Worm (Caenorhabditis elegans) whole organism, L1 larva: Measurements from ENCODE around the gene H13N06.7.

Experiments
- C34B4.2 ChIP-seq: sonication (generic microtip); optimal IDR thresholded peaks from 2 replicates; lab custom pipeline; 2017; ENCODE audit warnings: mild to moderate bottlenecking, missing genetic modification characterization, missing compliant biosample characterization
- aha-1 ChIP-seq: fragments of 150-350 bp; optimal IDR thresholded peaks from 2 replicates; lab custom pipeline; 2014; ENCODE audit warnings: missing biosample characterization, missing genetic modification characterization
- ama-1 ChIP-seq: fragments of 150-350 bp; optimal IDR thresholded peaks from 2 replicates; lab custom pipeline; 2014
- blmp-1 ChIP-seq: fragments of 150-350 bp; optimal IDR thresholded peaks from 2 replicates; lab custom pipeline; 2014; ENCODE audit warnings: missing biosample characterization, missing genetic modification characterization
- ceh-82 ChIP-seq, 3 experiments: fragments of 150-350 bp in 1 of 3; sonication (generic microtip) in 2 of 3; optimal IDR thresholded peaks; 2 replicates each; lab custom pipeline; 2014 to 2017; ENCODE audit warnings: missing biosample characterization in 3 of 3, missing genetic modification characterization in 3 of 3
- ceh-90 ChIP-seq: sonication (generic microtip); optimal IDR thresholded peaks from 2 replicates; lab custom pipeline; 2016; ENCODE audit warnings: missing genetic modification characterization, missing compliant biosample characterization
- ces-1 ChIP-seq: fragments of 150-350 bp; optimal IDR thresholded peaks from 2 replicates; lab custom pipeline; 2014; ENCODE audit warnings: missing biosample characterization, missing genetic modification reagents, missing genetic modification characterization
- dpl-1 ChIP-seq, 3 experiments: fragments of 150-350 bp in 2 of 3; sonication (generic microtip) in 1 of 3; optimal IDR thresholded peaks; 2 replicates each; lab custom pipeline; 2014 to 2017; ENCODE audit warnings: missing biosample characterization in 3 of 3, missing genetic modification characterization in 3 of 3, missing genetic modification reagents in 3 of 3
- dsc-1 ChIP-seq: sonication (generic microtip); optimal IDR thresholded peaks from 2 replicates; lab custom pipeline; 2016; ENCODE audit warnings: mild to moderate bottlenecking, missing genetic modification characterization, missing compliant biosample characterization
- efl-1 ChIP-seq, 4 experiments: fragments of 150-350 bp; optimal IDR thresholded peaks in 3 of 4; peaks in 1 of 4; 1 replicate in 1 of 4; 2 replicates in 3 of 4; lab custom pipeline; 2014; ENCODE audit warnings: missing biosample characterization in 2 of 4, missing genetic modification characterization in 2 of 4, missing genetic modification reagents in 2 of 4
- elt-2 ChIP-seq: sonication (generic microtip); optimal IDR thresholded peaks from 2 replicates; lab custom pipeline; 2016; ENCODE audit warnings: missing genetic modification characterization, mild to moderate bottlenecking, inconsistent platforms, missing compliant biosample characterization, missing genetic modification reagents
- elt-3 ChIP-seq, 6 experiments: fragments of 150-350 bp in 1 of 6; sonication (generic microtip); optimal IDR thresholded peaks; 2 replicates each; lab custom pipeline; 2017 to 2018; ENCODE audit warnings: missing biosample characterization in 6 of 6, missing genetic modification characterization in 6 of 6, inconsistent platforms in 1 of 6
- ets-5 ChIP-seq: fragments of 200-800 bp; sonication (Bioruptor generic); IDR thresholded peaks from 2 replicates; pipeline ENCODE4 v1.3.6; 2022; ENCODE audit warnings: missing genetic modification characterization, missing compliant biosample characterization
- fkh-10 ChIP-seq: sonication (generic microtip); optimal IDR thresholded peaks from 2 replicates; lab custom pipeline; 2017; ENCODE audit warnings: missing biosample characterization, missing genetic modification reagents, missing genetic modification characterization
- fkh-8 ChIP-seq: sonication (generic microtip); optimal IDR thresholded peaks from 2 replicates; lab custom pipeline; 2016; ENCODE audit warnings: mild to moderate bottlenecking, missing genetic modification characterization, missing compliant biosample characterization
- grh-1 ChIP-seq: fragments of 200-800 bp; sonication (Bioruptor generic); IDR thresholded peaks from 2 replicates; pipeline ENCODE4 v1.3.6; 2022; ENCODE audit warnings: missing genetic modification reagents, missing genetic modification characterization, missing compliant biosample characterization
- irx-1 ChIP-seq: sonication (generic microtip); optimal IDR thresholded peaks from 2 replicates; lab custom pipeline; 2016; ENCODE audit warnings: missing genetic modification characterization, missing compliant biosample characterization
- isw-1 ChIP-seq: fragments of 200-800 bp; sonication (Bioruptor generic); IDR thresholded peaks from 2 replicates; pipeline ENCODE4 v1.3.6; 2022; ENCODE audit warnings: missing genetic modification characterization, missing compliant biosample characterization
- jun-1 ChIP-seq: fragments of 150-350 bp; optimal IDR thresholded peaks from 2 replicates; lab custom pipeline; 2014; ENCODE audit warnings: missing biosample characterization, missing genetic modification reagents, missing genetic modification characterization
- lin-13 ChIP-seq: fragments of 150-350 bp; optimal IDR thresholded peaks from 2 replicates; lab custom pipeline; 2014; ENCODE audit warnings: missing biosample characterization, missing genetic modification reagents, missing genetic modification characterization
- lin-14 ChIP-seq: fragments of 200-800 bp; sonication (Bioruptor generic); optimal IDR thresholded peaks from 2 replicates; lab custom pipeline; 2018; ENCODE audit warnings: mild to moderate bottlenecking, missing genetic modification characterization, moderate library complexity, missing compliant biosample characterization
- lin-35 ChIP-seq, 2 experiments: fragments of 150-350 bp; optimal IDR thresholded peaks; 2 replicates each; lab custom pipeline; 2014; ENCODE audit warnings: missing biosample characterization in 2 of 2, missing genetic modification characterization in 2 of 2, missing genetic modification reagents in 2 of 2
- lin-39 ChIP-seq: fragments of 150-350 bp; optimal IDR thresholded peaks from 2 replicates; lab custom pipeline; 2014; ENCODE audit warnings: missing biosample characterization, missing genetic modification reagents, missing genetic modification characterization
- lir-3 ChIP-seq: sonication (generic microtip); optimal IDR thresholded peaks from 2 replicates; lab custom pipeline; 2016; ENCODE audit warnings: mild to moderate bottlenecking, missing genetic modification characterization, moderate library complexity, missing compliant biosample characterization; ENCODE audit not compliant: poor library complexity
- lsy-2 ChIP-seq, 2 experiments: fragments of 150-350 bp; optimal IDR thresholded peaks; 2 replicates each; lab custom pipeline; 2014; ENCODE audit warnings: missing biosample characterization in 2 of 2, missing genetic modification characterization in 2 of 2
- mdl-1 ChIP-seq, 2 experiments: fragments of 150-350 bp; optimal IDR thresholded peaks; 2 replicates each; lab custom pipeline; 2014 to 2017; ENCODE audit warnings: missing biosample characterization in 2 of 2, missing genetic modification characterization in 2 of 2, inconsistent platforms in 1 of 2
- nhr-11 ChIP-seq: fragments of 150-350 bp; optimal IDR thresholded peaks from 2 replicates; lab custom pipeline; 2014; ENCODE audit warnings: missing biosample characterization, missing genetic modification characterization
- nhr-19 ChIP-seq: fragments of 200-800 bp; sonication (Bioruptor generic); conservative IDR thresholded peaks from 2 replicates; pipeline ENCODE4 v1.3.6; 2022; ENCODE audit warnings: missing genetic modification characterization, missing compliant biosample characterization
- nhr-20 ChIP-seq: sonication (generic microtip); optimal IDR thresholded peaks from 2 replicates; lab custom pipeline; 2016; ENCODE audit warnings: mild to moderate bottlenecking, missing genetic modification characterization, missing compliant biosample characterization
- nhr-28 ChIP-seq: fragments of 150-350 bp; optimal IDR thresholded peaks from 2 replicates; lab custom pipeline; 2014; ENCODE audit warnings: missing biosample characterization, missing genetic modification characterization
- nhr-47 ChIP-seq: sonication (generic microtip); optimal IDR thresholded peaks from 2 replicates; lab custom pipeline; 2016; ENCODE audit warnings: mild to moderate bottlenecking, missing genetic modification characterization, moderate library complexity, missing compliant biosample characterization
- nhr-71 ChIP-seq: sonication (generic microtip); optimal IDR thresholded peaks from 2 replicates; lab custom pipeline; 2016; ENCODE audit warnings: mild to moderate bottlenecking, missing genetic modification characterization, moderate library complexity, missing compliant biosample characterization
- nhr-77 ChIP-seq: fragments of 150-350 bp; optimal IDR thresholded peaks from 2 replicates; lab custom pipeline; 2014; ENCODE audit warnings: missing biosample characterization, missing genetic modification characterization
- nhr-84 ChIP-seq: sonication (generic microtip); optimal IDR thresholded peaks from 2 replicates; lab custom pipeline; 2017; ENCODE audit warnings: missing biosample characterization, missing genetic modification characterization
- nhr-85 ChIP-seq: sonication (generic microtip); peaks from one replicate; lab custom pipeline; 2016; ENCODE audit warnings: missing genetic modification characterization, inconsistent platforms, missing compliant biosample characterization
- nhr-90 ChIP-seq: sonication (generic microtip); optimal IDR thresholded peaks from 2 replicates; lab custom pipeline; 2016; ENCODE audit warnings: mild to moderate bottlenecking, missing genetic modification characterization, missing compliant biosample characterization; ENCODE audit not compliant: poor library complexity
- rnt-1 ChIP-seq: sonication (generic microtip); optimal IDR thresholded peaks from 2 replicates; lab custom pipeline; 2016; ENCODE audit warnings: mild to moderate bottlenecking, missing genetic modification characterization, moderate library complexity, missing compliant biosample characterization
- skn-1 ChIP-seq: fragments of 150-350 bp; optimal IDR thresholded peaks from 2 replicates; lab custom pipeline; 2014; ENCODE audit warnings: missing biosample characterization, missing genetic modification characterization
- snu-23 ChIP-seq: sonication (generic microtip); optimal IDR thresholded peaks from 2 replicates; lab custom pipeline; 2016; ENCODE audit warnings: missing genetic modification characterization, missing compliant biosample characterization
- sptf-1 ChIP-seq: fragments of 150-350 bp; optimal IDR thresholded peaks from 2 replicates; lab custom pipeline; 2014; ENCODE audit warnings: missing biosample characterization, missing genetic modification characterization
- sup-37 ChIP-seq: fragments of 200-800 bp; sonication (Bioruptor generic); optimal IDR thresholded peaks from 2 replicates; lab custom pipeline; 2018; ENCODE audit warnings: mild to moderate bottlenecking, missing genetic modification characterization, missing compliant biosample characterization
- swsn-7 ChIP-seq: sonication (generic microtip); optimal IDR thresholded peaks from 2 replicates; lab custom pipeline; 2016; ENCODE audit warnings: missing genetic modification characterization, missing compliant biosample characterization
- unc-86 ChIP-seq: sonication (generic microtip); optimal IDR thresholded peaks from 2 replicates; lab custom pipeline; 2016; ENCODE audit warnings: missing genetic modification characterization, missing compliant biosample characterization
- unc-98 ChIP-seq: fragments of 200-800 bp; sonication (Bioruptor generic); IDR thresholded peaks from 2 replicates; pipeline ENCODE4 v1.3.6; 2022; ENCODE audit warnings: missing genetic modification characterization, missing compliant biosample characterization
- zip-4 ChIP-seq: fragments of 200-800 bp; sonication (Bioruptor generic); optimal IDR thresholded peaks from 2 replicates; lab custom pipeline; 2018; ENCODE audit warnings: mild to moderate bottlenecking, missing genetic modification characterization, moderate library complexity, missing compliant biosample characterization
- ztf-11 ChIP-seq, 2 experiments: sonication (generic microtip); optimal IDR thresholded peaks; 2 replicates each; lab custom pipeline; 2016 to 2017; ENCODE audit warnings: missing genetic modification characterization in 2 of 2, missing biosample characterization in 1 of 2, missing compliant biosample characterization in 1 of 2
- ztf-4 ChIP-seq: fragments of 150-350 bp; optimal IDR thresholded peaks from 2 replicates; lab custom pipeline; 2014; ENCODE audit warnings: missing biosample characterization, missing genetic modification characterization

Gene H13N06.7

ce11 chrX:15487806-15488205, 15.1 kb upstream of the H13N06.7 start, which contains the start of gene H13N06.2:
Gene H13N06.2, plus strand, starts transcription at chrX:15488106.
- TF ChIP-seq lsy-2 (tag; optimal IDR thresholded peaks at IDR 0.05; lab: Kevin White, UChicago) (no peak), ceh-90 (tag; lab: Kevin White, UChicago) (no peak), lin-35 (GFP tag; optimal IDR thresholded peaks at IDR 0.05; lab: Kevin White, UChicago) (no peak), nhr-90 (tag; lab: Kevin White, UChicago) (no peak), ceh-82 (tag; optimal IDR thresholded peaks at IDR 0.05; lab: Kevin White, UChicago) (no peak), sptf-1 (tag; lab: Kevin White, UChicago) (no peak), isw-1 (GFP tag; lab: Robert Waterston, UW) (no peak), skn-1 (tag; lab: Kevin White, UChicago) (no peak), nhr-71 (tag; lab: Kevin White, UChicago) (no peak), jun-1 (tag; lab: Kevin White, UChicago) (no peak), ztf-4 (no peak), unc-86 (tag; lab: Kevin White, UChicago) (no peak), nhr-20 (tag; lab: Kevin White, UChicago) (no peak)

- no peak for TF ChIP-seq lin-13 (GFP tag; lab: Kevin White, UChicago)
- TF ChIP-seq nhr-11: no peak
- no peak for TF ChIP-seq ets-5 (GFP tag; lab: Robert Waterston, UW)
- no peak for TF ChIP-seq ceh-90 (tag; lab: Kevin White, UChicago)
- no peak for TF ChIP-seq lir-3 (tag; lab: Kevin White, UChicago)
- no peak for TF ChIP-seq unc-98 (GFP tag; lab: Robert Waterston, UW)
- no peak for TF ChIP-seq ama-1 (lab: Kevin White, UChicago)
- no peak for TF ChIP-seq grh-1 (GFP tag; lab: Robert Waterston, UW)
Observed at ce11 chrX:15491110-15491509, 11.8 kb upstream of the H13N06.7 start.

- TF ChIP-seq lin-13 (GFP tag; lab: Kevin White, UChicago) (no peak), zip-4 (GFP tag; lab: Kevin White, UChicago) (peak; percentile 38), dsc-1 (tag; lab: Kevin White, UChicago) (peak; percentile 76), nhr-47 (tag; lab: Kevin White, UChicago) (peak; percentile 75), fkh-10 (GFP tag; lab: Kevin White, UChicago) (peak; percentile 7), skn-1 (tag; lab: Kevin White, UChicago) (peak; percentile 76), efl-1 (optimal IDR thresholded peaks at IDR 0.05; lab: Kevin White, UChicago) (peak; percentile 59 to 65), efl-1 (GFP tag; optimal IDR thresholded peaks at IDR 0.05 in 1 of 2; lab: Kevin White, UChicago) (peak; percentile 44 to 90), irx-1 (tag; lab: Kevin White, UChicago) (peak; percentile 55), jun-1 (tag; lab: Kevin White, UChicago) (peak; percentile 57), lir-3 (tag; lab: Kevin White, UChicago) (peak; percentile 26), rnt-1 (tag; lab: Kevin White, UChicago) (peak; percentile 87), nhr-28 (no peak), ztf-11 (tag; optimal IDR thresholded peaks at IDR 0.05; lab: Kevin White, UChicago) (peak in 1 of 2 experiments; percentile 30), elt-2 (tag; lab: Kevin White, UChicago) (peak; percentile 34), swsn-7 (tag; lab: Kevin White, UChicago) (peak; percentile 83), aha-1 (tag; lab: Kevin White, UChicago) (no peak), sup-37 (peak; percentile 50), mdl-1 (tag; optimal IDR thresholded peaks at IDR 0.05; lab: Kevin White, UChicago) (peak in 1 of 2 experiments; percentile 54), nhr-77 (tag; lab: Kevin White, UChicago) (peak; percentile 13), nhr-85 (tag; lab: Kevin White, UChicago) (peak; percentile 88), blmp-1 (tag; lab: Kevin White, UChicago) (peak; percentile 51), fkh-8 (peak; percentile 71), lin-39 (peak; percentile 46), nhr-84 (tag; lab: Kevin White, UChicago) (no peak), lin-14 (GFP tag; lab: Kevin White, UChicago) (peak; percentile 92), unc-86 (tag; lab: Kevin White, UChicago) (peak; percentile 63), ceh-90 (tag; lab: Kevin White, UChicago) (no peak), ceh-82 (tag; optimal IDR thresholded peaks at IDR 0.05; lab: Kevin White, UChicago) (peak; percentile 26 to 83 (median 72)), nhr-20 (tag; lab: Kevin White, UChicago) (peak; percentile 76), nhr-19 (GFP tag; lab: Robert Waterston, UW) (peak; percentile 64), C34B4.2 (tag; lab: Kevin White, UChicago) (no peak), dpl-1 (GFP tag; optimal IDR thresholded peaks at IDR 0.05; lab: Kevin White, UChicago) (peak; percentile 35 to 66 (median 64)), ces-1 (GFP tag; lab: Kevin White, UChicago) (no peak), nhr-71 (tag; lab: Kevin White, UChicago) (peak; percentile 84), snu-23 (GFP tag; lab: Kevin White, UChicago) (peak; percentile 81), elt-3 (tag; optimal IDR thresholded peaks at IDR 0.05; lab: Kevin White, UChicago) (peak in 1 of 6 experiments; percentile 14)
Observed at ce11 chrX:15492759-15493158, 10.2 kb upstream of the H13N06.7 start.
